Worm (Caenorhabditis elegans) whole organism, L1 larva: ENCODE data around the gene nhr-91.

Source experiments
- egl-27 ChIP-seq, 2 experiments: fragments of 150-350 bp in 1 of 2; sonication (generic microtip); optimal IDR thresholded peaks; 3 replicates each; lab custom pipeline; 2017 to 2018; ENCODE audit warnings: missing biosample characterization in 2 of 2, missing genetic modification characterization in 2 of 2, missing genetic modification reagents in 2 of 2
- skn-1 ChIP-seq: fragments of 150-350 bp; optimal IDR thresholded peaks from 2 replicates; lab custom pipeline; 2014; ENCODE audit warnings: missing biosample characterization, missing genetic modification characterization

ce11 chrX:15321217-15321616, 12.0 kb downstream of the nhr-91 start:
- TF ChIP-seq egl-27 (tag; optimal IDR thresholded peaks at IDR 0.05; lab: Kevin White, UChicago) (no peak), skn-1 (tag; lab: Kevin White, UChicago) (no peak)
